Fruit fly (Drosophila melanogaster) whole organism, embryonic: Measurements from ENCODE around the gene CG15014.

Source experiments
- Bdp1 ChIP-seq: fragments of 200-800 bp; sonication (Bioruptor generic); optimal IDR thresholded peaks from 3 replicates; lab custom pipeline; 2016; ENCODE audit warnings: missing biosample characterization, missing genetic modification characterization
- CG10431 ChIP-seq: fragments of 200-800 bp; sonication (Bioruptor generic); optimal IDR thresholded peaks from 3 replicates; lab custom pipeline; 2018; ENCODE audit warnings: missing biosample characterization, mild to moderate bottlenecking, missing genetic modification characterization
- CG10654 ChIP-seq: fragments of 200-800 bp; sonication (Bioruptor generic); optimal IDR thresholded peaks from 2 replicates; lab custom pipeline; 2016; ENCODE audit warnings: missing biosample characterization, missing genetic modification characterization
- CG11247 ChIP-seq: fragments of 200-800 bp; sonication (Bioruptor generic); IDR thresholded peaks from 2 replicates; pipeline ENCODE4 v1.3.6; 2022; ENCODE audit warnings: missing biosample characterization, missing genetic modification characterization
- CG12236 ChIP-seq: fragments of 200-800 bp; sonication (Bioruptor generic); optimal IDR thresholded peaks from 2 replicates; lab custom pipeline; 2016; ENCODE audit warnings: missing biosample characterization, missing genetic modification characterization
- CG13123 ChIP-seq: fragments of 200-800 bp; sonication (Bioruptor generic); optimal IDR thresholded peaks from 2 replicates; lab custom pipeline; 2016; ENCODE audit warnings: missing biosample characterization, missing genetic modification characterization
- CG14050 ChIP-seq: fragments of 200-800 bp; sonication (Bioruptor generic); IDR thresholded peaks from 3 replicates; pipeline ENCODE4 v1.3.6; 2022; ENCODE audit warnings: missing biosample characterization, missing genetic modification characterization
- CG1529 ChIP-seq: fragments of 200-800 bp; sonication (Bioruptor generic); optimal IDR thresholded peaks from 3 replicates; lab custom pipeline; 2018; ENCODE audit warnings: missing biosample characterization, missing genetic modification characterization
- CG16863 ChIP-seq: fragments of 200-800 bp; sonication (Bioruptor generic); optimal IDR thresholded peaks from 3 replicates; lab custom pipeline; 2016; ENCODE audit warnings: missing biosample characterization, missing genetic modification characterization
- CG17359 ChIP-seq: fragments of 200-800 bp; sonication (Bioruptor generic); optimal IDR thresholded peaks from 3 replicates; lab custom pipeline; 2018; ENCODE audit warnings: missing biosample characterization, mild to moderate bottlenecking, missing genetic modification characterization, moderate library complexity
- CG17612 ChIP-seq: fragments of 200-800 bp; sonication (Bioruptor generic); IDR thresholded peaks from 2 replicates; pipeline ENCODE4 v1.3.6; 2022; ENCODE audit warnings: missing biosample characterization, missing genetic modification characterization
- CG17802 ChIP-seq: fragments of 200-800 bp; sonication (Bioruptor generic); optimal IDR thresholded peaks from 2 replicates; lab custom pipeline; 2018; ENCODE audit warnings: missing biosample characterization, mild to moderate bottlenecking, missing genetic modification characterization, moderate library complexity
- CG2678 ChIP-seq: fragments of 200-800 bp; sonication (Bioruptor generic); optimal IDR thresholded peaks from 3 replicates; lab custom pipeline; 2019; ENCODE audit warnings: missing biosample characterization, mild to moderate bottlenecking, missing genetic modification characterization, moderate library complexity
- CG3407 ChIP-seq: fragments of 200-800 bp; sonication (Bioruptor generic); optimal IDR thresholded peaks from 2 replicates; lab custom pipeline; 2018; ENCODE audit warnings: missing biosample characterization, mild to moderate bottlenecking, missing genetic modification characterization
- CG6813 ChIP-seq: fragments of 200-800 bp; sonication (Bioruptor generic); optimal IDR thresholded peaks from 2 replicates; lab custom pipeline; 2017; ENCODE audit warnings: missing biosample characterization, missing genetic modification characterization, mild to moderate bottlenecking, moderate library complexity, missing genetic modification reagents
- CG7786 ChIP-seq: fragments of 200-800 bp; sonication (Bioruptor generic); optimal IDR thresholded peaks from 2 replicates; lab custom pipeline; 2016; ENCODE audit warnings: missing biosample characterization, missing genetic modification characterization
- CG8388 ChIP-seq: fragments of 200-800 bp; sonication (Bioruptor generic); optimal IDR thresholded peaks from 2 replicates; lab custom pipeline; 2019; ENCODE audit warnings: missing biosample characterization, mild to moderate bottlenecking, missing genetic modification characterization, moderate library complexity
- Drgx ChIP-seq: fragments of 200-800 bp; sonication (Bioruptor generic); IDR thresholded peaks from 2 replicates; pipeline ENCODE4 v1.3.6; 2022; ENCODE audit warnings: missing biosample characterization, missing genetic modification characterization
- HLH54F ChIP-seq: fragments of 200-800 bp; sonication (Bioruptor generic); optimal IDR thresholded peaks from 3 replicates; lab custom pipeline; 2016; ENCODE audit warnings: missing biosample characterization, missing genetic modification characterization
- HLHmδ ChIP-seq: fragments of 200-800 bp; sonication (Bioruptor generic); optimal IDR thresholded peaks from 2 replicates; lab custom pipeline; 2018; ENCODE audit warnings: missing biosample characterization, mild to moderate bottlenecking, missing genetic modification characterization, moderate library complexity
- Hey ChIP-seq: fragments of 200-800 bp; sonication (Bioruptor generic); optimal IDR thresholded peaks from 3 replicates; lab custom pipeline; 2018; ENCODE audit warnings: missing biosample characterization, mild to moderate bottlenecking, missing genetic modification characterization
- Mad ChIP-seq: fragments of 200-800 bp; sonication (Bioruptor generic); optimal IDR thresholded peaks from 2 replicates; lab custom pipeline; 2016; ENCODE audit warnings: missing biosample characterization, missing genetic modification characterization
- Med ChIP-seq: fragments of 200-800 bp; sonication (Bioruptor generic); peaks from one replicate; lab custom pipeline; 2016; ENCODE audit warnings: missing biosample characterization, missing genetic modification characterization, mild to moderate bottlenecking, inconsistent platforms, moderate library complexity
- NFAT ChIP-seq: fragments of 200-800 bp; sonication (Bioruptor generic); IDR thresholded peaks from 2 replicates; pipeline ENCODE4 v1.3.6; 2022; ENCODE audit warnings: missing biosample characterization, missing genetic modification characterization
- Nf-YC ChIP-seq: fragments of 200-800 bp; optimal IDR thresholded peaks from 3 replicates; lab custom pipeline; 2019; ENCODE audit warnings: missing biosample characterization, mild to moderate bottlenecking, missing genetic modification characterization, moderate library complexity
- Oaz ChIP-seq: fragments of 200-800 bp; sonication (Bioruptor generic); IDR thresholded peaks from 2 replicates; pipeline ENCODE4 v1.3.6; 2022; ENCODE audit warnings: missing biosample characterization, missing genetic modification characterization
- Oli ChIP-seq: fragments of 200-800 bp; sonication (Bioruptor generic); optimal IDR thresholded peaks from 2 replicates; lab custom pipeline; 2018; ENCODE audit warnings: missing biosample characterization, mild to moderate bottlenecking, missing genetic modification characterization, moderate library complexity
- PHDP ChIP-seq: fragments of 200-800 bp; sonication (Bioruptor generic); optimal IDR thresholded peaks from 3 replicates; lab custom pipeline; 2018; ENCODE audit warnings: missing biosample characterization, mild to moderate bottlenecking, missing genetic modification characterization, moderate library complexity
- bsh ChIP-seq, 2 experiments: fragments of 200-800 bp; sonication (Bioruptor generic); optimal IDR thresholded peaks; 2 replicates each; lab custom pipeline; 2017 to 2018; ENCODE audit warnings: mild to moderate bottlenecking in 2 of 2, missing biosample characterization in 2 of 2, missing genetic modification characterization in 2 of 2, moderate library complexity in 1 of 2
- cwo ChIP-seq: fragments of 200-800 bp; sonication (Bioruptor generic); optimal IDR thresholded peaks from 3 replicates; lab custom pipeline; 2017; ENCODE audit warnings: missing biosample characterization, missing genetic modification characterization, mild to moderate bottlenecking, moderate library complexity, missing genetic modification reagents
- dan ChIP-seq: fragments of 200-800 bp; sonication (Bioruptor generic); IDR thresholded peaks from 2 replicates; pipeline ENCODE4 v1.3.6; 2022; ENCODE audit warnings: missing biosample characterization, missing genetic modification characterization
- dati ChIP-seq: fragments of 200-800 bp; sonication (Bioruptor generic); IDR thresholded peaks from 2 replicates; pipeline ENCODE4 v1.3.6; 2022; ENCODE audit warnings: missing biosample characterization, missing genetic modification characterization
- dmrt11E ChIP-seq: fragments of 200-800 bp; sonication (Bioruptor generic); optimal IDR thresholded peaks from 3 replicates; lab custom pipeline; 2018; ENCODE audit warnings: missing biosample characterization, mild to moderate bottlenecking, missing genetic modification characterization, moderate library complexity
- dpn ChIP-seq, 2 experiments: fragments of 200-800 bp; sonication (Bioruptor generic); optimal IDR thresholded peaks; 3 replicates each; lab custom pipeline; 2016; ENCODE audit warnings: missing biosample characterization in 2 of 2, missing genetic modification characterization in 2 of 2
- eve ChIP-seq, 2 experiments: fragments of >200 bp; optimal IDR thresholded peaks; 2 replicates each; lab custom pipeline; 2017; ENCODE audit warnings: missing biosample characterization in 2 of 2, missing genetic modification characterization in 2 of 2
- fd102C ChIP-seq: fragments of 200-800 bp; sonication (Bioruptor generic); optimal IDR thresholded peaks from 2 replicates; lab custom pipeline; 2018; ENCODE audit warnings: missing biosample characterization, mild to moderate bottlenecking, missing genetic modification characterization, moderate library complexity
- ftz-f1 ChIP-seq: fragments of 200-800 bp; sonication (Bioruptor generic); optimal IDR thresholded peaks from 2 replicates; lab custom pipeline; 2016; ENCODE audit warnings: missing biosample characterization, missing genetic modification characterization
- gem ChIP-seq: fragments of 200-800 bp; sonication (Bioruptor generic); optimal IDR thresholded peaks from 2 replicates; lab custom pipeline; 2019; ENCODE audit warnings: missing biosample characterization, mild to moderate bottlenecking, missing genetic modification characterization, moderate library complexity
- gfzf ChIP-seq: fragments of 200-800 bp; sonication (Bioruptor generic); optimal IDR thresholded peaks from 2 replicates; lab custom pipeline; 2016; ENCODE audit warnings: missing biosample characterization, mild to moderate bottlenecking, missing genetic modification characterization, moderate library complexity
- hbn ChIP-seq: fragments of 200-800 bp; sonication (Bioruptor generic); IDR thresholded peaks from 2 replicates; pipeline ENCODE4 v1.3.6; 2022; ENCODE audit warnings: missing biosample characterization, missing genetic modification characterization; ENCODE audit not compliant: partially characterized antibody
- hkb ChIP-seq, 2 experiments: fragments of 200-800 bp in 1 of 2; fragments of >200 bp in 1 of 2; sonication (Bioruptor generic) in 1 of 2; IDR thresholded peaks in 1 of 2; optimal IDR thresholded peaks in 1 of 2; 2 replicates each; pipeline versions ENCODE4 v1.3.6 to Lab custom; 2017 to 2022; ENCODE audit warnings: missing biosample characterization in 1 of 2, missing genetic modification characterization in 1 of 2
- onecut ChIP-seq: fragments of 200-800 bp; sonication (Bioruptor generic); IDR thresholded peaks from 2 replicates; pipeline ENCODE4 v1.3.6; 2022; ENCODE audit warnings: missing biosample characterization, missing genetic modification characterization
- pfk ChIP-seq: fragments of 200-800 bp; sonication (Bioruptor generic); optimal IDR thresholded peaks from 2 replicates; lab custom pipeline; 2018; ENCODE audit warnings: missing biosample characterization, mild to moderate bottlenecking, missing genetic modification characterization, moderate library complexity
- sisA ChIP-seq: fragments of 200-800 bp; sonication (Bioruptor generic); IDR thresholded peaks from 2 replicates; pipeline ENCODE4 v1.3.6; 2022; ENCODE audit warnings: missing biosample characterization, missing genetic modification characterization
- slbo ChIP-seq: fragments of 200-800 bp; sonication (Bioruptor generic); IDR thresholded peaks from 2 replicates; pipeline ENCODE4 v1.3.6; 2022; ENCODE audit warnings: missing biosample characterization, missing genetic modification characterization
- stc ChIP-seq: fragments of 200-800 bp; sonication (Bioruptor generic); IDR thresholded peaks from 2 replicates; pipeline ENCODE4 v1.3.6; 2022; ENCODE audit warnings: missing biosample characterization, missing genetic modification characterization
- sug ChIP-seq: fragments of 200-800 bp; optimal IDR thresholded peaks from 2 replicates; lab custom pipeline; 2019; ENCODE audit warnings: missing biosample characterization, mild to moderate bottlenecking, missing genetic modification characterization, moderate library complexity
- unpg ChIP-seq: fragments of 200-800 bp; sonication (Bioruptor generic); optimal IDR thresholded peaks from 3 replicates; lab custom pipeline; 2018; ENCODE audit warnings: missing biosample characterization, mild to moderate bottlenecking, missing genetic modification characterization, moderate library complexity
- usp ChIP-seq: fragments of >200 bp; optimal IDR thresholded peaks from 2 replicates; lab custom pipeline; 2017; ENCODE audit warnings: missing biosample characterization, missing genetic modification characterization
- wek ChIP-seq: fragments of 200-800 bp; sonication (Bioruptor generic); optimal IDR thresholded peaks from 3 replicates; lab custom pipeline; 2018; ENCODE audit warnings: missing biosample characterization, mild to moderate bottlenecking, missing genetic modification characterization, moderate library complexity
- wor ChIP-seq: fragments of 200-800 bp; sonication (Bioruptor generic); IDR thresholded peaks from 2 replicates; pipeline ENCODE4 v1.3.6; 2022; ENCODE audit warnings: missing biosample characterization, missing genetic modification characterization

Gene CG15014

DNA sequence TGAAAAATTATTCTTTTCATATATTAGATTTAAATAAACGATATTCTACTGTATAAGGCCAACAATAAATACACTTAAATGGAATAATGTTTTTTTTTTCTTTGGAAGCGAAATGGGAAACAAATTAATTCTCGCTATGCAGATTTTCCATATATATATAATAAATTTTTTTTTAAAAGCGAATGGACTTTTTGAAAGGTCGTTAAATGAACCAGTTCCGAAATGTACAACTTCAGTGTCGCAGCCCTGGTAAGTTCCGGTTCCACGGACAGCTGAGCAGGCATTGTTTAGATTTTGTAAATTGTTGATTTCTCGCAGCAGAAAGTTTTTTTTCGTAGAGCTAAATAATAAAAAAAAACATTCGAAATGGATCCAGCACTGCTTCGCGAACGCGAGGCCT is 35.3 kb downstream of the CG15014 start, which contains the start of gene TfIIEbeta (continued):
- no peak for TF ChIP-seq fd102C (GFP tag; lab: Kevin White, UChicago)
- TF ChIP-seq CG7786 = no peak
- TF ChIP-seq CG1529 (GFP tag; lab: Kevin White, UChicago) = no peak
- peak; percentile 59 for TF ChIP-seq Med (GFP tag; lab: Kevin White, UChicago)
- TF ChIP-seq CG2678 (tag; lab: Kevin White, UChicago) = no peak
- TF ChIP-seq CG10654 (GFP tag; lab: Kevin White, UChicago) = peak; percentile 5
- no peak for TF ChIP-seq Oaz (GFP tag; lab: Robert Waterston, UW)
- no peak for TF ChIP-seq gfzf (GFP tag; lab: Kevin White, UChicago)
- peak; percentile 66 for TF ChIP-seq CG17359 (tag; lab: Kevin White, UChicago)
- no peak for TF ChIP-seq usp (GFP tag; lab: Kevin White, UChicago)
- TF ChIP-seq unpg (GFP tag; lab: Kevin White, UChicago) = peak; percentile 38
- TF ChIP-seq onecut = no peak
- no peak for TF ChIP-seq CG6813
- TF ChIP-seq bsh (GFP tag; optimal IDR thresholded peaks at IDR 0.05; lab: Kevin White, UChicago) = peak in 1 of 2 experiments; percentile 55
- no peak for TF ChIP-seq dati (GFP tag; lab: Robert Waterston, UW)
- TF ChIP-seq slbo (GFP tag; lab: Robert Waterston, UW) = peak; percentile 54
- TF ChIP-seq eve (GFP tag; optimal IDR thresholded peaks at IDR 0.05; lab: Kevin White, UChicago) = no peak
- no peak for TF ChIP-seq CG12236 (GFP tag; lab: Kevin White, UChicago)
- no peak for TF ChIP-seq CG8388 (GFP tag; lab: Kevin White, UChicago)
- TF ChIP-seq gem (tag; lab: Kevin White, UChicago) = no peak
- peak; percentile 24; the same call in 1 of the 3 replicates for TF ChIP-seq CG14050 (GFP tag; lab: Robert Waterston, UW)
- no peak for TF ChIP-seq CG13123 (GFP tag; lab: Kevin White, UChicago)
- no peak for TF ChIP-seq cwo (GFP tag; lab: Kevin White, UChicago)
- TF ChIP-seq CG16863 = no peak
- no peak for TF ChIP-seq ftz-f1 (GFP tag; lab: Kevin White, UChicago)
- no peak for TF ChIP-seq CG3407 (GFP tag; lab: Kevin White, UChicago)
- no peak for TF ChIP-seq HLHmδ
- peak; percentile 25 for TF ChIP-seq CG10431 (GFP tag; lab: Kevin White, UChicago)
- no peak for TF ChIP-seq Hey (tag; lab: Kevin White, UChicago)
- TF ChIP-seq dpn (GFP tag; optimal IDR thresholded peaks at IDR 0.05; lab: Kevin White, UChicago) = peak; percentile 3 to 13
- TF ChIP-seq PHDP (tag; lab: Kevin White, UChicago) = peak; percentile 36
- TF ChIP-seq CG17612 (GFP tag; lab: Robert Waterston, UW) = no peak
- TF ChIP-seq hbn (GFP tag; lab: Robert Waterston, UW) = no peak
- no peak for TF ChIP-seq HLH54F (GFP tag; lab: Kevin White, UChicago)
- TF ChIP-seq Oli = peak; percentile 25
- TF ChIP-seq Drgx (GFP tag; lab: Robert Waterston, UW) = no peak; the same call in 1 of the 2 replicates
- TF ChIP-seq sisA (GFP tag; lab: Robert Waterston, UW) = peak; percentile 14; the same call in 1 of the 2 replicates
- no peak for TF ChIP-seq wek (GFP tag; lab: Kevin White, UChicago)
- peak; percentile 11 for TF ChIP-seq Nf-YC
- no peak for TF ChIP-seq dan (GFP tag; lab: Robert Waterston, UW)
- no peak for TF ChIP-seq Mad (GFP tag; lab: Kevin White, UChicago)
- TF ChIP-seq wor (GFP tag; lab: Robert Waterston, UW) = no peak
- TF ChIP-seq stc = peak; percentile 7; the same call in 1 of the 2 replicates
- TF ChIP-seq CG11247 (GFP tag; lab: Robert Waterston, UW) = no peak
- no peak for TF ChIP-seq Bdp1 (GFP tag; lab: Kevin White, UChicago)
- TF ChIP-seq hkb (optimal IDR thresholded peaks at IDR 0.05; lab: Kevin White, UChicago) = no peak
- TF ChIP-seq hkb (GFP tag; IDR thresholded peaks at IDR 0.05; lab: Robert Waterston, UW) = peak; percentile 39; the same call in 1 of the 2 replicates
- TF ChIP-seq pfk (GFP tag; lab: Kevin White, UChicago) = no peak
- no peak for TF ChIP-seq NFAT (GFP tag; lab: Robert Waterston, UW)
- TF ChIP-seq CG17802 (tag; lab: Kevin White, UChicago) = no peak
- TF ChIP-seq dmrt11E (tag; lab: Kevin White, UChicago) = peak; percentile 23
- peak; percentile 1 for TF ChIP-seq sug (tag; lab: Kevin White, UChicago)
